Fruit fly (Drosophila melanogaster) whole organism, embryonic: ENCODE results near the gene CG10038.

Source experiments
- Antp ChIP-seq: fragments of 200-800 bp; sonication (Bioruptor generic); optimal IDR thresholded peaks from 3 replicates; lab custom pipeline; 2016; ENCODE audit warnings: missing biosample characterization, missing genetic modification characterization
- CG11398 ChIP-seq: fragments of 200-800 bp; sonication (Bioruptor generic); optimal IDR thresholded peaks from 2 replicates; lab custom pipeline; 2016; ENCODE audit warnings: missing biosample characterization, missing genetic modification characterization
- CG11456 ChIP-seq: fragments of 200-800 bp; sonication (Bioruptor generic); IDR thresholded peaks from 3 replicates; pipeline ENCODE4 v1.3.6; 2022; ENCODE audit warnings: missing biosample characterization, missing genetic modification characterization
- CG13123 ChIP-seq: fragments of 200-800 bp; sonication (Bioruptor generic); optimal IDR thresholded peaks from 2 replicates; lab custom pipeline; 2016; ENCODE audit warnings: missing biosample characterization, missing genetic modification characterization
- CG14014 ChIP-seq: fragments of 200-800 bp; sonication (Bioruptor generic); IDR thresholded peaks from 2 replicates; pipeline ENCODE4 v1.3.6; 2022; ENCODE audit warnings: missing biosample characterization, missing genetic modification characterization
- CG15073 ChIP-seq: fragments of 200-800 bp; sonication (Bioruptor generic); optimal IDR thresholded peaks from 2 replicates; lab custom pipeline; 2016; ENCODE audit warnings: missing biosample characterization, missing genetic modification characterization
- CG18476 ChIP-seq: fragments of 200-800 bp; sonication (Bioruptor generic); optimal IDR thresholded peaks from 2 replicates; lab custom pipeline; 2016; ENCODE audit warnings: missing biosample characterization, mild to moderate bottlenecking, missing genetic modification characterization
- CG2875 ChIP-seq: fragments of 200-800 bp; sonication (Bioruptor generic); optimal IDR thresholded peaks from 2 replicates; lab custom pipeline; 2017; ENCODE audit warnings: missing biosample characterization, mild to moderate bottlenecking, missing genetic modification characterization, missing genetic modification reagents
- CG31441 ChIP-seq: fragments of 200-800 bp; sonication (Bioruptor generic); IDR thresholded peaks from 2 replicates; pipeline ENCODE4 v1.3.6; 2022; ENCODE audit warnings: missing biosample characterization, missing genetic modification characterization
- CG34376 ChIP-seq: fragments of 200-800 bp; sonication (Bioruptor generic); optimal IDR thresholded peaks from 2 replicates; lab custom pipeline; 2018; ENCODE audit warnings: missing biosample characterization, mild to moderate bottlenecking, missing genetic modification characterization
- CG6175 ChIP-seq: fragments of 200-800 bp; sonication (Bioruptor generic); IDR thresholded peaks from 3 replicates; pipeline ENCODE4 v1.3.6; 2022; ENCODE audit warnings: missing biosample characterization, missing genetic modification characterization
- CG6683 ChIP-seq: fragments of 200-800 bp; sonication (Bioruptor generic); optimal IDR thresholded peaks from 2 replicates; lab custom pipeline; 2017; ENCODE audit warnings: missing biosample characterization, mild to moderate bottlenecking, missing genetic modification characterization, missing genetic modification reagents
- CG6813 ChIP-seq: fragments of 200-800 bp; sonication (Bioruptor generic); optimal IDR thresholded peaks from 2 replicates; lab custom pipeline; 2017; ENCODE audit warnings: missing biosample characterization, missing genetic modification characterization, mild to moderate bottlenecking, moderate library complexity, missing genetic modification reagents
- CG7745 ChIP-seq: fragments of 200-800 bp; sonication (Bioruptor generic); optimal IDR thresholded peaks from 2 replicates; lab custom pipeline; 2018; ENCODE audit warnings: missing biosample characterization, mild to moderate bottlenecking, missing genetic modification characterization, moderate library complexity
- CG8359 ChIP-seq: fragments of 200-800 bp; sonication (Bioruptor generic); optimal IDR thresholded peaks from 2 replicates; lab custom pipeline; 2017; ENCODE audit warnings: missing biosample characterization, mild to moderate bottlenecking, missing genetic modification characterization, borderline replicate concordance
- CG9727 ChIP-seq: fragments of 200-800 bp; sonication (Bioruptor generic); optimal IDR thresholded peaks from 3 replicates; lab custom pipeline; 2017; ENCODE audit warnings: missing biosample characterization, mild to moderate bottlenecking, missing genetic modification characterization
- D ChIP-seq, 2 experiments: fragments of 200-800 bp in 1 of 2; fragments of >200 bp in 1 of 2; sonication (Bioruptor generic) in 1 of 2; optimal IDR thresholded peaks; 2 replicates in 1 of 2; 3 replicates in 1 of 2; lab custom pipeline; 2017; ENCODE audit warnings: mild to moderate bottlenecking in 1 of 2, missing biosample characterization in 1 of 2, missing genetic modification characterization in 1 of 2, missing genetic modification reagents in 1 of 2
- D19A ChIP-seq: fragments of 200-800 bp; optimal IDR thresholded peaks from 3 replicates; lab custom pipeline; 2019; ENCODE audit warnings: missing biosample characterization, mild to moderate bottlenecking, missing genetic modification characterization, moderate library complexity
- Drgx ChIP-seq: fragments of 200-800 bp; sonication (Bioruptor generic); IDR thresholded peaks from 2 replicates; pipeline ENCODE4 v1.3.6; 2022; ENCODE audit warnings: missing biosample characterization, missing genetic modification characterization
- Ets65A ChIP-seq: fragments of 200-800 bp; sonication (Bioruptor generic); peaks from one replicate; lab custom pipeline; 2016; ENCODE audit warnings: missing biosample characterization, missing genetic modification characterization
- Hmr ChIP-seq: fragments of 200-800 bp; sonication (Bioruptor generic); optimal IDR thresholded peaks from 3 replicates; lab custom pipeline; 2017; ENCODE audit warnings: mild to moderate bottlenecking, missing biosample characterization, missing genetic modification reagents, missing genetic modification characterization
- br ChIP-seq: fragments of >200 bp; optimal IDR thresholded peaks from 2 replicates; lab custom pipeline; 2017
- corto ChIP-seq: fragments of 200-800 bp; sonication (Bioruptor generic); optimal IDR thresholded peaks from 2 replicates; lab custom pipeline; 2016; ENCODE audit warnings: missing biosample characterization, mild to moderate bottlenecking, missing genetic modification characterization, moderate library complexity
- exex ChIP-seq: fragments of 200-800 bp; sonication (Bioruptor generic); optimal IDR thresholded peaks from 4 replicates; lab custom pipeline; 2018; ENCODE audit warnings: missing biosample characterization, mild to moderate bottlenecking, missing genetic modification characterization, moderate library complexity
- fd64A ChIP-seq: fragments of 200-800 bp; sonication (Bioruptor generic); optimal IDR thresholded peaks from 3 replicates; lab custom pipeline; 2018; ENCODE audit warnings: missing biosample characterization, mild to moderate bottlenecking, missing genetic modification characterization
- lbe ChIP-seq: fragments of 200-800 bp; sonication (Bioruptor generic); optimal IDR thresholded peaks from 2 replicates; lab custom pipeline; 2016; ENCODE audit warnings: missing biosample characterization, mild to moderate bottlenecking, missing genetic modification characterization
- lilli ChIP-seq: fragments of 200-800 bp; sonication (Bioruptor generic); optimal IDR thresholded peaks from 3 replicates; lab custom pipeline; 2016; ENCODE audit warnings: missing biosample characterization, missing genetic modification characterization
- mirr ChIP-seq: fragments of 200-800 bp; sonication (Bioruptor generic); optimal IDR thresholded peaks from 3 replicates; lab custom pipeline; 2018; ENCODE audit warnings: missing biosample characterization, mild to moderate bottlenecking, missing genetic modification characterization
- peb ChIP-seq: fragments of 200-800 bp; sonication (Bioruptor generic); IDR thresholded peaks from 2 replicates; pipeline ENCODE4 v1.3.6; 2022; ENCODE audit warnings: missing biosample characterization, missing genetic modification characterization
- rib ChIP-seq: fragments of 200-800 bp; sonication (Bioruptor generic); IDR thresholded peaks from 2 replicates; pipeline ENCODE4 v1.3.6; 2022; ENCODE audit warnings: missing biosample characterization, missing genetic modification characterization
- run ChIP-seq: fragments of 200-800 bp; sonication (Bioruptor generic); optimal IDR thresholded peaks from 3 replicates; lab custom pipeline; 2018; ENCODE audit warnings: missing biosample characterization, mild to moderate bottlenecking, missing genetic modification characterization
- ssp ChIP-seq: fragments of 200-800 bp; sonication (Bioruptor generic); IDR thresholded peaks from 2 replicates; pipeline ENCODE4 v1.3.6; 2022; ENCODE audit warnings: missing biosample characterization, missing genetic modification characterization
- toy ChIP-seq: fragments of 200-800 bp; sonication (Bioruptor generic); IDR thresholded peaks from 2 replicates; pipeline ENCODE4 v1.3.6; 2022; ENCODE audit warnings: missing biosample characterization, missing genetic modification characterization
- yki ChIP-seq: fragments of >200 bp; optimal IDR thresholded peaks from 3 replicates; lab custom pipeline; 2018

Gene CG10038

DNA sequence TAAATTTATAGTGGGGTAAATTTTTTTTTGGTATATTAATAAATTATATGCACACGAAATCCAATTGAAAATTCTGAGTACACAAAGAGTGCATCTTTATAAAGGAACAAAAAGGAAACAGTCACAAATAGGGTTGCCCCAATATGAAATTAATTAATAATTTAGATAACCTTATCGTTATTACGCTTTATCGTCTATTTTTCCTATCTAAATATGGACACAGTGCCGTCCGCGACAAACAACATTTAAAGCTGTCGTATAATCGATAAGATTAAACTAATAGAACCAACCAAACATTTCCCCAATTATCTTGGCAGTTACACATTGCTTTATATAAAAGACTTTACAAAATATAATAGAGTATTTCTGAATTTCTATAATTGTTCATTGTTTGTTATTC, 47.6 kb upstream of the CG10038 start:
- peak; percentile 89 for TF ChIP-seq CG7745
- peak; percentile 18 for TF ChIP-seq CG34376 (GFP tag; lab: Kevin White, UChicago)
- TF ChIP-seq CG14014 (GFP tag; lab: Robert Waterston, UW): no peak
- TF ChIP-seq exex (tag; lab: Kevin White, UChicago): peak; percentile 86
- peak; percentile 13 for TF ChIP-seq CG18476 (GFP tag; lab: Kevin White, UChicago)
- TF ChIP-seq mirr (GFP tag; lab: Kevin White, UChicago): peak; percentile 67
- TF ChIP-seq CG6813: peak; percentile 0
- TF ChIP-seq br (lab: Kevin White, UChicago): no peak
- no peak for TF ChIP-seq CG13123 (GFP tag; lab: Kevin White, UChicago)
- no peak for TF ChIP-seq Antp (GFP tag; lab: Kevin White, UChicago)
- peak; percentile 17 for TF ChIP-seq D19A (tag; lab: Kevin White, UChicago)

DNA sequence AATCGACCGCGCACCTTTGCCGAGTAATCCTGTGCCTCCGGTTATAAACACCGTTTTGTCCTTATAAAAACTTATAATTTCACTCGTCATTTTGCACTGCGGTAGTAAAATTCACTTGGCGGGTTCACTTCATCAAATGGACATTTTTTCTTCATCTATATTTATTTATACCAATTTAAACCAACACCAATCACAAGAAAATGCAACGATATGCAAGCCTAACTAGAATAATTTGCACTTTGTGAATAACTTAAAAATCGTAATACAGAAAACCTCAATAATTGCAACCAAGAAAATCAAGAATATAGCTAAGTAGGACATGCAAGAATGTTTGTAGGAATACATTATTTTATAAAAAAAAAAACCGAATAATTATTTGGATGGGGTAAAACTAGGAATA, 45.4 kb upstream of the CG10038 start, which contains the start of the genes CG10096 and CG10097:
Gene CG10096, minus strand, starts transcription at position 101 of the 400 bp plus-strand sequence.
Gene CG10097, minus strand, starts transcription at position 101 of the 400 bp plus-strand sequence.
- no peak for TF ChIP-seq rib (GFP tag; lab: Robert Waterston, UW)
- peak; percentile 29 for TF ChIP-seq Ets65A (GFP tag; lab: Kevin White, UChicago)

DNA sequence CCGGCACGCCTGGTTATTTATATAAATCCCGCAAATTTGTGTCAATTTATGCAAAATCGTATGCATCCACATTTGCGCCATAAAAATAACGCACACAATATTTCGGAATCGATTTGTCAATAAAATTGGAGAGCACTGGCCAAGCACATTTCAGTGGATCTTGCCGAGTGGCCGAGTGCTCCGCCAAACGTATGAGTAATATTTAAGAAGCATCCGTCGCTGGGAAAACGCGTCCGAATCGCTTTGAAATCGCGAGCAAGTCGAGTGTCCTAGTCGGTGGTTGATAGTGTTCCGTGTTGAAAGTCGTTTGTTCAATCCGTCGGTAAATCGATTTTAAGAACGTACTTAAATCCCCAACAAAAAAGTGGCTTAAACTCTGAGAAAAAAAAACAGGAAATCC, 36.5 kb upstream of the CG10038 start, which contains the start of gene CG33098:
Gene CG33098, plus strand, starts transcription at position 224 of the 400 bp plus-strand sequence.
- TF ChIP-seq CG8359 (peak; percentile 97), CG11456 (GFP tag; lab: Robert Waterston, UW) (no peak)
- TF ChIP-seq, all 482 proteins: peak for 1

DNA sequence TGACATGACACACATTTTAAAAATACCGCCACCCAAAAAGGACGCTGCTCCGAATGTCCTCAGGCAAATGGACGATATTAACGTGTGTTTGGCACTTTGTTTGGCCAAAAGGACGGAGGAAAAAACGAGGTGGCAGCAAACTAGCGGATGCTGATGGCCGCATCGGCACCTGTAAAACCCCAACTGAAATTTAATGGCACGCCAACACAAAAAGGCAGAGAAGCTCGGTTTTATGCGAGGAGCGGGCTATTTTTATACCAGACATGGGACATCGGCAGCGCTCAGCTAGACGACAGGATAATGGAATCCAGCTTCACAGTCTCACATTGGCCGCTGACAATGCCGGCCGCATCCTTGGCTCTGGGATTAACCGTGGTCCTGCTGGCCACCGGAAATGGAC, 35.5 kb upstream of the CG10038 start, which contains the start of gene Sol1:
Gene Sol1, plus strand, starts transcription at position 301 of the 400 bp plus-strand sequence.
- no peak for TF ChIP-seq lbe
- TF ChIP-seq Hmr: no peak
- TF ChIP-seq CG11398 (GFP tag; lab: Kevin White, UChicago): no peak
- no peak for TF ChIP-seq CG9727
- no peak for TF ChIP-seq yki (lab: Kevin White, UChicago)
- TF ChIP-seq CG2875 (GFP tag; lab: Kevin White, UChicago): no peak
- no peak for TF ChIP-seq lilli (GFP tag; lab: Kevin White, UChicago)
- TF ChIP-seq CG31441 (GFP tag; lab: Robert Waterston, UW): no peak
- TF ChIP-seq D (optimal IDR thresholded peaks at IDR 0.05; lab: Kevin White, UChicago): no peak
- no peak for TF ChIP-seq D (GFP tag; optimal IDR thresholded peaks at IDR 0.05; lab: Kevin White, UChicago)
- no peak for TF ChIP-seq toy
- TF ChIP-seq CG6683 (GFP tag; lab: Kevin White, UChicago): no peak
- no peak for TF ChIP-seq peb (GFP tag; lab: Robert Waterston, UW)
- TF ChIP-seq fd64A (GFP tag; lab: Kevin White, UChicago): no peak
- TF ChIP-seq CG15073 (GFP tag; lab: Kevin White, UChicago): no peak
- TF ChIP-seq ssp (GFP tag; lab: Robert Waterston, UW): no peak
- no peak for TF ChIP-seq corto

DNA sequence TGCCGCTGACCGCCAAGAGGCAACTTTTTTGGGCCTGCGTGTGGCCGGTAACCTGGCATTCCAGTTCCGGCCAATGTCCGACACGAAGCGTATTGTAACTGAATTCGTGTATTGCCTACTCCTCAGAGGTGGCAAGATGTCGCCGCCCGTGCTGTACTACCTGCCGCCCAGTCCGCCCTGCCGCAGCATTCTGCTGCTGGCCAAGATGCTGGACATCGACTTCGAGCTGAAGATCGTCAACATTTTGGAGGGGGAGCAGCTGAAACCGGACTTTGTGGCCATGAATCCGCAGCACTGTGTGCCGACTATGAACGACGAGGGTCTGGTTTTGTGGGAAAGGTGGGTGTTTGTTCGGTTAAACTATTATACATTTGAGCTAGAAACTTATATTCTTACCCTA, 33.8 kb upstream of the CG10038 start:
- TF ChIP-seq run (tag; lab: Kevin White, UChicago) (no peak), CG6175 (GFP tag; lab: Robert Waterston, UW) (peak; percentile 75; the same call in 1 of the 3 replicates), Drgx (GFP tag; lab: Robert Waterston, UW) (0 out of 2 replicates have a peak, but pooled peaks have one; percentile 24)
- TF ChIP-seq, all 482 proteins: peak for 2
